Fruit fly (Drosophila melanogaster): ENCODE measurements around the gene Pdf.

Pdf gene

DNA sequence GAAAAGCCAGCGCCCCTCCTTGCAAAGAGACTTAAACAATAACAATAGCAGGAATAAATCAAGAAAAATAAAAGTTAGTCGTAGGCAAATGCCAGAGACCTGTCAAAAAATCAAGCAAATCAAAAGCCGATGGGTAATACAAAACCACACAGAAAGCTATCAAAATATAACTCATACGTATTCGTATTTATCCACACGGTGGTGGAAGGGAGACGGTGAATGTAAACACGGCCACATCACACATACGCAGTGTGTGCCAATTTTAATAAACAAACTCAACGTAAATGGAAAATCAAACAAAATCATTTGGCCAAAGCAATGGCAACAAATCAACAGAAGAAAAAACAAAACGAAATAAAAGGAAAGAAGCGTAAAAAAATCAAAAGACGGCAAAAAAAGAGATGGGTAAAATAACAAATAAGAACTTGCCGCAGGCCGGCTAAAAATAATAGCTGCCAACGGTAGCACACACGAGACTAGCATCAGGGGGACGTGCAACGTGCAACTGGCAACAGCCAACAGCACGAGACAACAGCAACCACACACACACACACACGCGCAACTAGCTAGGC lies 13.2 kb downstream of the Pdf start (continued):
- TF ChIP-seq pho (GFP tag; optimal IDR thresholded peaks at IDR 0.05) (peak; percentile 5), HLH3B (GFP tag; IDR thresholded peaks at IDR 0.05) (no peak), CG4360 (GFP tag; IDR thresholded peaks at IDR 0.05) (no peak), CG6175 (GFP tag; IDR thresholded peaks at IDR 0.05) (0 out of 3 replicates have a peak, but pooled peaks have one; percentile 26), sob (GFP tag; IDR thresholded peaks at IDR 0.05) (peak; percentile 59), bsh (GFP tag; optimal IDR thresholded peaks at IDR 0.05) (peak in 1 of 2 experiments; percentile 36), lab (GFP tag; optimal IDR thresholded peaks at IDR 0.05) (peak; percentile 21), tgo (GFP tag; IDR thresholded peaks at IDR 0.05) (no peak), CG1832 (GFP tag; optimal IDR thresholded peaks at IDR 0.05) (no peak), lbe (GFP tag; optimal IDR thresholded peaks at IDR 0.05) (no peak), Meics (GFP tag; optimal IDR thresholded peaks at IDR 0.05) (no peak), chinmo (GFP tag; IDR thresholded peaks at IDR 0.05; ENCODE audit: partially characterized antibody) (0 out of 4 replicates have a peak, but pooled peaks have one; percentile 14), so (GFP tag; IDR thresholded peaks at IDR 0.05) (peak; percentile 29; the same call in 2 of the 3 replicates), CG11085 (GFP tag; IDR thresholded peaks at IDR 0.05) (0 out of 2 replicates have a peak, but pooled peaks have one; percentile 22), Drgx (GFP tag; IDR thresholded peaks at IDR 0.05) (peak; percentile 64), Aef1 (GFP tag; IDR thresholded peaks at IDR 0.05) (no peak), CG10565 (GFP tag; optimal IDR thresholded peaks at IDR 0.05) (no peak), YL-1 (GFP tag; optimal IDR thresholded peaks at IDR 0.05) (no peak), kni (GFP tag; optimal IDR thresholded peaks at IDR 0.05) (no peak), CG9932 (GFP tag; IDR thresholded peaks at IDR 0.05) (peak; percentile 45; the same call in 1 of the 2 replicates), CG8290 (GFP tag; optimal IDR thresholded peaks at IDR 0.05) (no peak), CG8290 (tag; optimal IDR thresholded peaks at IDR 0.05) (peak in 1 of 2 experiments; percentile 28), Dll (GFP tag; IDR thresholded peaks at IDR 0.05; ENCODE audit: partially characterized antibody) (no peak), HmgZ (tag; optimal IDR thresholded peaks at IDR 0.05) (no peak), H2.0 (GFP tag; IDR thresholded peaks at IDR 0.05) (no peak), CG12236 (GFP tag; optimal IDR thresholded peaks at IDR 0.05) (no peak), lmd (GFP tag; IDR thresholded peaks at IDR 0.05) (no peak), bbx (GFP tag; IDR thresholded peaks at IDR 0.05; ENCODE audit: partially characterized antibody) (no peak), CG2678 (tag; optimal IDR thresholded peaks at IDR 0.05) (peak; percentile 11), seq (GFP tag; IDR thresholded peaks at IDR 0.05) (0 out of 2 replicates have a peak, but pooled peaks have one; percentile 23), Poxn (GFP tag; IDR thresholded peaks at IDR 0.05) (no peak), Rfx (GFP tag; IDR thresholded peaks at IDR 0.05) (peak; percentile 35; the same call in 1 of the 2 replicates), grau (tag; optimal IDR thresholded peaks at IDR 0.05) (no peak), slbo (GFP tag; IDR thresholded peaks at IDR 0.05) (peak; percentile 37; the same call in 1 of the 2 replicates), CG9215 (GFP tag; IDR thresholded peaks at IDR 0.05) (no peak)

- TF ChIP-seq gfzf (GFP tag; optimal IDR thresholded peaks at IDR 0.05) (no peak), CG2202 (tag; optimal IDR thresholded peaks at IDR 0.05) (no peak), z (GFP tag; IDR thresholded peaks at IDR 0.05) (peak; percentile 95), row (GFP tag; IDR thresholded peaks at IDR 0.05) (no peak), ind (GFP tag; optimal IDR thresholded peaks at IDR 0.05) (no peak), NfI (GFP tag; optimal IDR thresholded peaks at IDR 0.05) (no peak), TFAM (GFP tag; optimal IDR thresholded peaks at IDR 0.05) (no peak), CG13624 (GFP tag; optimal IDR thresholded peaks at IDR 0.05) (no peak), CG15479 (GFP tag; optimal IDR thresholded peaks at IDR 0.05) (no peak), tx (GFP tag; optimal IDR thresholded peaks at IDR 0.05) (no peak), ewg (GFP tag; optimal IDR thresholded peaks at IDR 0.05) (no peak), CG10543 (GFP tag; optimal IDR thresholded peaks at IDR 0.05) (peak; percentile 63), CG10366 (GFP tag; IDR thresholded peaks at IDR 0.05) (no peak), CG12769 (tag; optimal IDR thresholded peaks at IDR 0.05) (peak; percentile 85), CG15269 (tag; optimal IDR thresholded peaks at IDR 0.05) (peak; percentile 20), NFAT (GFP tag; IDR thresholded peaks at IDR 0.05) (no peak)
Measured at dm6 chr3R:26440455-26441196, 15.3 kb downstream of the Pdf start, which contains the start of gene tx. Gene tx (plus strand): TSS chr3R:26440778.

Measured in whole organism, embryonic.